Worm (Caenorhabditis elegans): ENCODE results near the gene clec-174.
A peak's percentile ranks its signal among the peaks of the same experiment; 100 is the strongest.

Gene clec-174

DNA sequence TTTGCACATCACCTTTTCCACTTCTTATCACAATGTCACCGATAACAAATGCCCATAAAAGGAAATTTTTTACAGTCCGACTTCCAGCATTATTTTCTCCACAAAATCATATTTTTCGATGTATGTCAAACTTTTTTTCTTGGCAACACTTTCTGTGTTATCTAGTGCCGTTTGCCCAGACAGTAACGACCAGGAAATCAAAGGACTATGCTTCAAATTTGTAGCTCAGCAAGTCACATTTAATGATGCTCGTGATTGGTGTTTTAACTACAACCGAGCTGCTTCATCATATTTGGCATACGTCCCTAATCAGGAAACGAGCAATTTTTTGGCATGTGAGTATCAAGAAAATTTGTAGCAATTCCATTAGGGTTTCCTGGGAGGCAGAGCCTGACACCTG is 22.0 kb upstream of the clec-174 start:
- TF ChIP-seq lin-35 (GFP tag; optimal IDR thresholded peaks at IDR 0.05) (peak in 1 of 2 experiments; percentile 11), efl-1 (optimal IDR thresholded peaks at IDR 0.05) (no peak), efl-1 (GFP tag; optimal IDR thresholded peaks at IDR 0.05 in 1 of 2) (peak in 1 of 2 experiments; percentile 71), fkh-4 (tag; optimal IDR thresholded peaks at IDR 0.05; ENCODE audit: borderline replicate concordance) (no peak), elt-2 (tag; optimal IDR thresholded peaks at IDR 0.05) (peak; percentile 79), dsc-1 (tag; optimal IDR thresholded peaks at IDR 0.05) (no peak)

DNA sequence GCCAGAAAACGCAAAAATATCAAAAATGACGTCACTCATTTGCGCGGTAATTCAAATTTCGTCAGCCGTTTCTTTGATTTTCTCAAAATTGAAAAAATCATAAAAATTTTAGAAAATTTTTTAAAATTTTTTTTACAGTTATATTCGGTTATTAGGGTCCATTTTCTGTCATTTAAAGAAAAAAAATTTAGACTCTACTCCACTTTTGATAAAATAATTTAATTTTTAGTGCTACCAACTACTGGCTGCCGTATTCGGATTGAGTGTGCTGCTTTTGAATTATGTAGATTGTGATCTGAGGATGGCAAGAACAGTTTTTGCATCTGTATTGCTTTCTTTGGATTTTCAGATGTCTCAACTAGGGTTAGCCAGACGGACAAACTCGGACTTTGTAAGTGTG is 21.1 kb upstream of the clec-174 start, which contains the start of gene Y46C8AM.1:
Gene Y46C8AM.1, plus strand, starts transcription at position 301 of the 400 bp plus-strand sequence.
- TF ChIP-seq unc-98 (GFP tag; IDR thresholded peaks at IDR 0.05) (no peak), unc-86 (tag; optimal IDR thresholded peaks at IDR 0.05) (no peak), egl-13 (tag; optimal IDR thresholded peaks at IDR 0.05) (no peak), swsn-7 (tag; optimal IDR thresholded peaks at IDR 0.05) (no peak), nhr-19 (GFP tag; conservative IDR thresholded peaks at IDR 0.05) (no peak), vab-15 (tag; optimal IDR thresholded peaks at IDR 0.05) (no peak), tbx-2 (tag; optimal IDR thresholded peaks at IDR 0.05) (no peak), sox-4 (tag; optimal IDR thresholded peaks at IDR 0.05) (no peak), pag-3 (tag; optimal IDR thresholded peaks at IDR 0.05; ENCODE audit: borderline replicate concordance, insufficient read depth) (no peak), irx-1 (tag; optimal IDR thresholded peaks at IDR 0.05) (no peak), egl-27 (tag; optimal IDR thresholded peaks at IDR 0.05) (no peak), unc-30 (tag; optimal IDR thresholded peaks at IDR 0.05) (no peak), lin-15B (tag; optimal IDR thresholded peaks at IDR 0.05) (no peak), nhr-77 (tag; optimal IDR thresholded peaks at IDR 0.05) (no peak), dsc-1 (tag; optimal IDR thresholded peaks at IDR 0.05) (no peak), ama-1 (optimal IDR thresholded peaks at IDR 0.05) (no peak), fkh-8 (tag; optimal IDR thresholded peaks at IDR 0.05) (no peak), nhr-28 (tag; optimal IDR thresholded peaks at IDR 0.05) (no peak), fkh-10 (GFP tag; optimal IDR thresholded peaks at IDR 0.05) (no peak), lin-39 (tag; optimal IDR thresholded peaks at IDR 0.05) (no peak)

- TF ChIP-seq elt-2 (tag; optimal IDR thresholded peaks at IDR 0.05) (peak; percentile 70), C34B4.2 (tag; optimal IDR thresholded peaks at IDR 0.05) (no peak)
Measured at ce11 chrIV:3960396-3960795, 18.9 kb upstream of the clec-174 start, which contains the start of gene clec-75. TSS of gene clec-75 (plus strand) at chrIV:3960734.

- no peak for TF ChIP-seq jun-1 (tag; optimal IDR thresholded peaks at IDR 0.05)
- no peak for TF ChIP-seq tlp-1 (tag; optimal IDR thresholded peaks at IDR 0.05)
- no peak for TF ChIP-seq hlh-4 (tag; optimal IDR thresholded peaks at IDR 0.05)
- no peak for TF ChIP-seq isw-1 (GFP tag; IDR thresholded peaks at IDR 0.05)
- TF ChIP-seq egl-27 (tag; optimal IDR thresholded peaks at IDR 0.05), result no peak
- TF ChIP-seq unc-86 (tag; optimal IDR thresholded peaks at IDR 0.05), result no peak
- no peak for TF ChIP-seq tbx-2 (tag; optimal IDR thresholded peaks at IDR 0.05)
- no peak for TF ChIP-seq nhr-84 (tag; optimal IDR thresholded peaks at IDR 0.05)
- no peak for TF ChIP-seq nhr-20 (tag; optimal IDR thresholded peaks at IDR 0.05)
- TF ChIP-seq lsy-2 (tag; optimal IDR thresholded peaks at IDR 0.05), result no peak
- no peak for TF ChIP-seq zag-1 (tag; optimal IDR thresholded peaks at IDR 0.05)
- TF ChIP-seq lin-15B (tag; optimal IDR thresholded peaks at IDR 0.05), result no peak
- no peak for TF ChIP-seq fkh-4 (tag; optimal IDR thresholded peaks at IDR 0.05; ENCODE audit: borderline replicate concordance)
- TF ChIP-seq dpl-1 (GFP tag; optimal IDR thresholded peaks at IDR 0.05), result no peak
- TF ChIP-seq sup-37 (GFP tag; optimal IDR thresholded peaks at IDR 0.05), result no peak
Measured at ce11 chrIV:3956705-3957104, 15.2 kb upstream of the clec-174 start, which contains the start of gene clec-74. TSS of gene clec-74 (plus strand) at chrIV:3957005.

DNA sequence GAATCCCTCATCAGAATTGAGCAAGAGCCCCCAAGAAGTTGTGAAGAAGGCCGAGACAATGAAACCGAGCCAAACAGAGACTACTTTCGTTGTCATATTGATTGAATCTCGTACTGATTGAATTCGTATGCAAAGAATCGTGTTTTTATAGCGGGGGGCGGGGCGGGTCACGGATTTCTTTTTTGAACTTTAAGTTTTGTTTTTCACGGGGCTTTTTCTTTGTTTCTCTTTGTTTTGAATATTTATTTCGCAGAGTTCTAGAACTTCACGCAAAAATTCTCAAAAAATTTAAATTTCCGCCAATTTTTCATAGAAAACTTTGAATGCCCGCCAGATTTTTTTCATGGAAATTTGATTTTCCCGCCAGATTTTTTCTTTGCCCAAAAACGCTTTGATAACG is 14.6 kb upstream of the clec-174 start, which contains the start of gene clec-73:
Gene clec-73, minus strand, starts transcription at position 101 of the 400 bp plus-strand sequence.
- TF ChIP-seq fos-1 (tag; optimal IDR thresholded peaks at IDR 0.05), result no peak
- no peak for TF ChIP-seq unc-130 (tag; optimal IDR thresholded peaks at IDR 0.05)
- TF ChIP-seq grh-1 (GFP tag; IDR thresholded peaks at IDR 0.05), result no peak
- no peak for TF ChIP-seq tbx-2 (tag; optimal IDR thresholded peaks at IDR 0.05)
- no peak for TF ChIP-seq snpc-4 (tag; optimal IDR thresholded peaks at IDR 0.05)
- no peak for TF ChIP-seq rnt-1 (tag; optimal IDR thresholded peaks at IDR 0.05)
- no peak for TF ChIP-seq ceh-90 (tag; optimal IDR thresholded peaks at IDR 0.05)
- no peak for TF ChIP-seq nhr-19 (GFP tag; conservative IDR thresholded peaks at IDR 0.05)
- no peak for TF ChIP-seq nhr-85 (tag)
- no peak for TF ChIP-seq zag-1 (tag; optimal IDR thresholded peaks at IDR 0.05)
- no peak for TF ChIP-seq nhr-77 (tag; optimal IDR thresholded peaks at IDR 0.05)
- TF ChIP-seq fkh-10 (GFP tag; optimal IDR thresholded peaks at IDR 0.05), result no peak
- no peak for TF ChIP-seq hlh-17 (GFP tag; optimal IDR thresholded peaks at IDR 0.05; ENCODE audit: borderline replicate concordance)
- TF ChIP-seq lin-15B (tag; optimal IDR thresholded peaks at IDR 0.05), result no peak

All from whole organism, L1 larva.